Fruit fly (Drosophila melanogaster) S2 (cell line): ENCODE data around the gene kibra.

ENCODE experiments used
- CG8478 ChIP-seq: fragments of >200 bp; optimal IDR thresholded peaks from 2 replicates; lab custom pipeline; 2018
- CTCF ChIP-seq, 2 experiments: fragments of >200 bp; optimal IDR thresholded peaks; 2 replicates each; lab custom pipeline; 2018

DNA sequence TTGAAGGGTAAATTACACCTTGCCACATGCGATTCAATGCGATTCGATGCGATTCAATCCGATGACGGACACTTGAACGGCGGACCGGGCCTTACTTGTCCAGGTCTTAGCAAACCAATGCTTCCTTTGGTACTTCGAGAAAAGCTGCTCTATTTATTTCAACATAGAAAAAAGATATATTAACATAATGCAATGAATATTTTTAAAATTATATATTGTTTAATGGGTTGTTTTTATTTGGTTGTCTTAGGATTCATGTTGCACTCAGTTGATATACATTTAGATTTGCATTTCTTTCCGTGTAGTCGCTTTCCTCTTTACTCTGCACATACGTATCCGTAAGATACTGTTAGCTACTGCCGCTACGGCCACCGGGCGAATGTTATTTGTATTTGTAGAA lies 34.3 kb upstream of the kibra start:
- no peak for TF ChIP-seq CG8478 (lab: Kevin White, UChicago)
- no peak for TF ChIP-seq CTCF (optimal IDR thresholded peaks at IDR 0.05; lab: Kevin White, UChicago)
